Worm (Caenorhabditis elegans): ENCODE data around the gene fbxa-144.

DNA sequence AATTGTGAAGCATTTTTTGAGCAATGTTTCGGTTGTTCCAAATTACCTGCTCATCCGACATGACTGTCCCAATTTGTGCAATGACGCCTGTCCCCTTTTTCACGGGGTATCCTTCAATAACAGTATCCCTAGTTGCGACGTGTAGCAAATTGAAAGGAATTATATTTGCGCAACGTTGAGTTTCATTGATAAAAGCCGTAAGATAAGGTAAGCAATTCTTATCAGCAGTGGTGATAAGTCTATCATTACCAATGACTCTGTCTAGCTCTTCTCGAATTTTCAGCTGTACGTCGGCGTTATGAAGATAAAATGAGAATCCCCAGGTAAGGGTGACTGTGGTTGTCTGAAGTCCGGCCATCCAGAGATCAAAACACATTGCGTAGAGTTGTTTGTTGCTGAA is 41.5 kb upstream of the fbxa-144 start:
- TF ChIP-seq lim-6 (tag; optimal IDR thresholded peaks at IDR 0.05) (no peak), fkh-10 (GFP tag; optimal IDR thresholded peaks at IDR 0.05) (no peak), sdc-2 (tag; optimal IDR thresholded peaks at IDR 0.05) (no peak), pros-1 (tag; optimal IDR thresholded peaks at IDR 0.05) (no peak), ceh-45 (GFP tag; IDR thresholded peaks at IDR 0.05) (no peak), elt-2 (tag; optimal IDR thresholded peaks at IDR 0.05) (peak; percentile 93), ceh-6 (GFP tag; optimal IDR thresholded peaks at IDR 0.05) (no peak), pha-4 (tag; optimal IDR thresholded peaks at IDR 0.05) (no peak), syd-9 (tag; optimal IDR thresholded peaks at IDR 0.05) (no peak), pax-1 (tag; optimal IDR thresholded peaks at IDR 0.05) (no peak), rnt-1 (tag; optimal IDR thresholded peaks at IDR 0.05) (no peak), hlh-6 (tag; optimal IDR thresholded peaks at IDR 0.05) (no peak), ttx-3 (tag; optimal IDR thresholded peaks at IDR 0.05) (no peak)
